Worm (Caenorhabditis elegans): ENCODE data around the gene cca-1.

The cca-1 gene

ce11 chrX:7809352-7810196 is 66.2 kb downstream of the cca-1 start (continued):
- TF ChIP-seq sma-3 (GFP tag; optimal IDR thresholded peaks at IDR 0.05): peak; percentile 2
- no peak for TF ChIP-seq mbf-1 (tag; optimal IDR thresholded peaks at IDR 0.05)
- TF ChIP-seq nhr-12 (tag; optimal IDR thresholded peaks at IDR 0.05): no peak
- TF ChIP-seq ztf-1 (GFP tag; conservative IDR thresholded peaks at IDR 0.05): no peak
- TF ChIP-seq lsy-2 (tag; optimal IDR thresholded peaks at IDR 0.05): peak; percentile 15 to 66
- no peak for TF ChIP-seq nhr-11 (tag; optimal IDR thresholded peaks at IDR 0.05)
- TF ChIP-seq R02D3.7 (tag; optimal IDR thresholded peaks at IDR 0.05): no peak
- peak; percentile 79 for TF ChIP-seq C34F6.9 (tag; optimal IDR thresholded peaks at IDR 0.05)
- peak; percentile 64 for TF ChIP-seq nhr-25 (tag; optimal IDR thresholded peaks at IDR 0.05)
- TF ChIP-seq lin-11 (tag; optimal IDR thresholded peaks at IDR 0.05): no peak
- no peak for TF ChIP-seq dmd-4 (tag; optimal IDR thresholded peaks at IDR 0.05)
- TF ChIP-seq mab-5 (tag; optimal IDR thresholded peaks at IDR 0.05): no peak
- no peak for TF ChIP-seq lin-39 (tag; optimal IDR thresholded peaks at IDR 0.05)
- TF ChIP-seq nhr-6 (tag; optimal IDR thresholded peaks at IDR 0.05): peak; percentile 70
- peak; percentile 92 for TF ChIP-seq nhr-129 (tag; optimal IDR thresholded peaks at IDR 0.05)
- peak; percentile 22 for TF ChIP-seq unc-55 (GFP tag; optimal IDR thresholded peaks at IDR 0.05)
- TF ChIP-seq skn-1 (tag; optimal IDR thresholded peaks at IDR 0.05): no peak
- TF ChIP-seq fos-1 (tag; optimal IDR thresholded peaks at IDR 0.05): peak; percentile 40

ce11 chrX:7808388-7808787 is 67.4 kb downstream of the cca-1 start:
- TF ChIP-seq unc-62 (GFP tag; optimal IDR thresholded peaks at IDR 0.05) (no peak), ceh-16 (tag; optimal IDR thresholded peaks at IDR 0.05) (no peak), dmd-4 (tag; optimal IDR thresholded peaks at IDR 0.05) (no peak), nhr-77 (tag; optimal IDR thresholded peaks at IDR 0.05) (no peak), sma-9 (GFP tag; optimal IDR thresholded peaks at IDR 0.05) (no peak), sma-9 (tag; optimal IDR thresholded peaks at IDR 0.05) (no peak), egl-27 (tag; optimal IDR thresholded peaks at IDR 0.05) (no peak)

- TF ChIP-seq fos-1 (tag; optimal IDR thresholded peaks at IDR 0.05) (no peak), nhr-129 (tag; optimal IDR thresholded peaks at IDR 0.05) (no peak), unc-55 (GFP tag; optimal IDR thresholded peaks at IDR 0.05) (no peak), elt-3 (tag; optimal IDR thresholded peaks at IDR 0.05) (no peak), alr-1 (tag; optimal IDR thresholded peaks at IDR 0.05) (no peak), dmd-4 (tag; optimal IDR thresholded peaks at IDR 0.05) (no peak), nhr-25 (tag; optimal IDR thresholded peaks at IDR 0.05) (no peak), blmp-1 (tag; optimal IDR thresholded peaks at IDR 0.05; ENCODE audit: insufficient read depth) (no peak), ztf-1 (GFP tag; conservative IDR thresholded peaks at IDR 0.05) (no peak), ama-1 (optimal IDR thresholded peaks at IDR 0.05) (no peak), ZK546.5 (tag; optimal IDR thresholded peaks at IDR 0.05) (no peak), lin-13 (GFP tag; optimal IDR thresholded peaks at IDR 0.05) (no peak), ceh-16 (tag; optimal IDR thresholded peaks at IDR 0.05) (no peak), lin-11 (tag; optimal IDR thresholded peaks at IDR 0.05) (no peak), nhr-11 (tag; optimal IDR thresholded peaks at IDR 0.05) (no peak), zag-1 (tag; optimal IDR thresholded peaks at IDR 0.05) (no peak)
Observed at ce11 chrX:7800370-7800769, 75.4 kb downstream of the cca-1 start.

ce11 chrX:7799680-7800079 is 76.1 kb downstream of the cca-1 start, which contains the start of gene gpx-7:
TSS of gene gpx-7 (minus strand) at chrX:7799780.
- TF ChIP-seq ZK546.5 (tag; optimal IDR thresholded peaks at IDR 0.05): no peak
- peak; percentile 12 for TF ChIP-seq fos-1 (tag; optimal IDR thresholded peaks at IDR 0.05)
- TF ChIP-seq ztf-1 (GFP tag; conservative IDR thresholded peaks at IDR 0.05): no peak
- no peak for TF ChIP-seq egl-27 (tag; optimal IDR thresholded peaks at IDR 0.05)
- no peak for TF ChIP-seq snpc-4 (tag; optimal IDR thresholded peaks at IDR 0.05)
- no peak for TF ChIP-seq nhr-12 (tag; optimal IDR thresholded peaks at IDR 0.05)

ce11 chrX:7798248-7799020 is 77.3 kb downstream of the cca-1 start, which contains the start of gene adm-4:
TSS of gene adm-4 (minus strand) at chrX:7798298.
- TF ChIP-seq F13H6.1 (tag; optimal IDR thresholded peaks at IDR 0.05): peak; percentile 53
- TF ChIP-seq ztf-4 (tag; optimal IDR thresholded peaks at IDR 0.05): no peak
- peak; percentile 35 for TF ChIP-seq nhr-129 (tag; optimal IDR thresholded peaks at IDR 0.05)
- no peak for TF ChIP-seq aly-2 (tag; optimal IDR thresholded peaks at IDR 0.05)
- TF ChIP-seq ztf-1 (GFP tag; conservative IDR thresholded peaks at IDR 0.05): no peak
- no peak for TF ChIP-seq nhr-10 (tag; optimal IDR thresholded peaks at IDR 0.05)
- TF ChIP-seq sem-4 (tag; optimal IDR thresholded peaks at IDR 0.05): no peak
- no peak for TF ChIP-seq unc-62 (GFP tag; optimal IDR thresholded peaks at IDR 0.05)
- TF ChIP-seq ztf-11 (tag; optimal IDR thresholded peaks at IDR 0.05): no peak
- TF ChIP-seq lin-39 (tag; optimal IDR thresholded peaks at IDR 0.05): no peak
- no peak for TF ChIP-seq dmd-4 (tag; optimal IDR thresholded peaks at IDR 0.05)
- no peak for TF ChIP-seq blmp-1 (tag; optimal IDR thresholded peaks at IDR 0.05; ENCODE audit: insufficient read depth)
- TF ChIP-seq mbf-1 (tag; optimal IDR thresholded peaks at IDR 0.05): no peak
- no peak for TF ChIP-seq nhr-21 (tag; optimal IDR thresholded peaks at IDR 0.05)
- TF ChIP-seq gmeb-1 (tag; optimal IDR thresholded peaks at IDR 0.05): no peak
- no peak for TF ChIP-seq Y55F3AM.14 (GFP tag; optimal IDR thresholded peaks at IDR 0.05)
- TF ChIP-seq R02D3.7 (tag; optimal IDR thresholded peaks at IDR 0.05): no peak
- no peak for TF ChIP-seq ZK546.5 (tag; optimal IDR thresholded peaks at IDR 0.05)
- TF ChIP-seq nhr-11 (tag; optimal IDR thresholded peaks at IDR 0.05): no peak
- no peak for TF ChIP-seq ceh-16 (tag; optimal IDR thresholded peaks at IDR 0.05)
- TF ChIP-seq unc-55 (GFP tag; optimal IDR thresholded peaks at IDR 0.05): no peak
- no peak for TF ChIP-seq nhr-77 (tag; optimal IDR thresholded peaks at IDR 0.05)
- no peak for TF ChIP-seq ama-1 (optimal IDR thresholded peaks at IDR 0.05)
